Fruit fly (Drosophila melanogaster) whole organism, wandering third instar larva: ENCODE results near the gene CG31808.

Experiments
- CG32264 ChIP-seq: fragments of 200-800 bp; sonication (Bioruptor generic); optimal IDR thresholded peaks from 2 replicates; lab custom pipeline; 2016; ENCODE audit warnings: missing biosample characterization, missing genetic modification characterization
- Dfd ChIP-seq: fragments of >200 bp; optimal IDR thresholded peaks from 2 replicates; lab custom pipeline; 2017; ENCODE audit warnings: missing biosample characterization, missing genetic modification characterization
- Dif ChIP-seq: fragments of 200-275, 200-300 bp; sonication (Bioruptor generic); optimal IDR thresholded peaks from 2 replicates; lab custom pipeline; 2018; ENCODE audit warnings: missing biosample characterization, missing genetic modification characterization; ENCODE audit not compliant: partially characterized antibody
- HLH106 ChIP-seq: fragments of 200-800 bp; optimal IDR thresholded peaks from 3 replicates; lab custom pipeline; 2019; ENCODE audit warnings: missing biosample characterization, mild to moderate bottlenecking, missing genetic modification characterization, moderate library complexity
- Hnf4 ChIP-seq: fragments of 200-800 bp; sonication (Bioruptor generic); optimal IDR thresholded peaks from 2 replicates; lab custom pipeline; 2016; ENCODE audit warnings: missing biosample characterization, mild to moderate bottlenecking, missing genetic modification characterization
- Hr78 ChIP-seq: fragments of >200 bp; optimal IDR thresholded peaks from 2 replicates; lab custom pipeline; 2017; ENCODE audit warnings: missing biosample characterization, missing genetic modification characterization
- Jra ChIP-seq: sonication (Bioruptor generic); optimal IDR thresholded peaks from 2 replicates; lab custom pipeline; 2016; ENCODE audit warnings: missing biosample characterization, missing genetic modification characterization
- Myc ChIP-seq: fragments of >200 bp; optimal IDR thresholded peaks from 2 replicates; lab custom pipeline; 2017
- N ChIP-seq: fragments of >200 bp; optimal IDR thresholded peaks from 2 replicates; lab custom pipeline; 2018; ENCODE audit warnings: missing biosample characterization, missing external identifiers, missing genetic modification characterization
- OdsH ChIP-seq: fragments of 200-800 bp; sonication (Bioruptor generic); optimal IDR thresholded peaks from 2 replicates; lab custom pipeline; 2016; ENCODE audit warnings: missing biosample characterization, mild to moderate bottlenecking, missing genetic modification characterization
- Rel ChIP-seq, 2 experiments: fragments of 200-800 bp; sonication (Bioruptor generic) in 1 of 2; optimal IDR thresholded peaks; 2 replicates in 1 of 2; 3 replicates in 1 of 2; lab custom pipeline; 2016 to 2019; ENCODE audit warnings: mild to moderate bottlenecking in 2 of 2, missing biosample characterization in 2 of 2, missing genetic modification characterization in 2 of 2, moderate library complexity in 1 of 2
- Sp1 ChIP-seq: fragments of 200-800 bp; sonication (Bioruptor generic); optimal IDR thresholded peaks from 3 replicates; lab custom pipeline; 2019; ENCODE audit warnings: missing biosample characterization, mild to moderate bottlenecking, missing genetic modification characterization, moderate library complexity
- Vsx2 ChIP-seq: fragments of 200-300, 225-300 bp; sonication (Bioruptor generic); optimal IDR thresholded peaks from 2 replicates; lab custom pipeline; 2018; ENCODE audit warnings: missing biosample characterization, missing genetic modification characterization; ENCODE audit not compliant: partially characterized antibody
- br ChIP-seq: fragments of 200-800 bp; sonication (Bioruptor generic); optimal IDR thresholded peaks from 2 replicates; lab custom pipeline; 2016; ENCODE audit warnings: missing biosample characterization, missing genetic modification characterization
- dl ChIP-seq, 2 experiments: fragments of 175-275, 200-275 bp in 1 of 2; fragments of 200-275 bp in 1 of 2; sonication (Bioruptor generic); optimal IDR thresholded peaks; lab custom pipeline; 2018; ENCODE audit warnings: mild to moderate bottlenecking in 2 of 2, missing biosample characterization in 2 of 2, missing genetic modification characterization in 2 of 2, moderate library complexity in 2 of 2; ENCODE audit not compliant: partially characterized antibody in 2 of 2, insufficient read depth in 1 of 2
- dmrt93B ChIP-seq: fragments of 200-800 bp; sonication (Bioruptor generic); optimal IDR thresholded peaks from 2 replicates; lab custom pipeline; 2018; ENCODE audit warnings: missing biosample characterization, mild to moderate bottlenecking, missing genetic modification characterization
- dsf ChIP-seq: sonication (Bioruptor generic); optimal IDR thresholded peaks from 2 replicates; lab custom pipeline; 2016; ENCODE audit warnings: missing biosample characterization, missing genetic modification characterization, borderline replicate concordance
- ey ChIP-seq: fragments of 200-800 bp; sonication (Bioruptor generic); optimal IDR thresholded peaks from 2 replicates; lab custom pipeline; 2016; ENCODE audit warnings: missing biosample characterization, missing genetic modification characterization
- foxo ChIP-seq, 2 experiments: fragments of 200-800 bp; sonication (Bioruptor generic); optimal IDR thresholded peaks; 2 replicates in 1 of 2; 3 replicates in 1 of 2; lab custom pipeline; 2016 to 2017; ENCODE audit warnings: missing biosample characterization in 2 of 2, missing genetic modification characterization in 2 of 2
- fru ChIP-seq: fragments of 200-800 bp; sonication (Bioruptor generic); optimal IDR thresholded peaks from 3 replicates; lab custom pipeline; 2016; ENCODE audit warnings: missing biosample characterization, mild to moderate bottlenecking, missing genetic modification characterization
- h ChIP-seq: fragments of 200-800 bp; sonication (Bioruptor generic); optimal IDR thresholded peaks from 3 replicates; lab custom pipeline; 2016; ENCODE audit warnings: missing biosample characterization, mild to moderate bottlenecking, missing genetic modification characterization
- jim ChIP-seq: fragments of 175-275, 200-325 bp; sonication (Bioruptor generic); optimal IDR thresholded peaks from 2 replicates; lab custom pipeline; 2016; ENCODE audit warnings: missing biosample characterization, mild to moderate bottlenecking, missing genetic modification characterization
- lola ChIP-seq: fragments of >200 bp; optimal IDR thresholded peaks from 2 replicates; lab custom pipeline; 2017; ENCODE audit warnings: missing biosample characterization, missing genetic modification characterization
- pan ChIP-seq: fragments of >200 bp; optimal IDR thresholded peaks from 2 replicates; lab custom pipeline; 2017
- psq ChIP-seq: fragments of 200-800 bp; sonication (Bioruptor generic); optimal IDR thresholded peaks from 3 replicates; lab custom pipeline; 2017; ENCODE audit warnings: missing biosample characterization, mild to moderate bottlenecking, missing genetic modification characterization, moderate library complexity
- sage ChIP-seq: fragments of 200-800 bp; sonication (Bioruptor generic); optimal IDR thresholded peaks from 2 replicates; lab custom pipeline; 2016; ENCODE audit warnings: missing biosample characterization, mild to moderate bottlenecking, missing genetic modification characterization
- sv ChIP-seq: fragments of 200-800 bp; sonication (Bioruptor generic); optimal IDR thresholded peaks from 3 replicates; lab custom pipeline; 2016; ENCODE audit warnings: missing biosample characterization, missing genetic modification characterization
- tai ChIP-seq: sonication (Bioruptor generic); optimal IDR thresholded peaks from 2 replicates; lab custom pipeline; 2016; ENCODE audit warnings: missing biosample characterization, missing genetic modification characterization
- usp ChIP-seq: fragments of >200 bp; optimal IDR thresholded peaks from 2 replicates; lab custom pipeline; 2017; ENCODE audit warnings: missing biosample characterization, missing genetic modification characterization
- woc ChIP-seq: sonication (Bioruptor generic); optimal IDR thresholded peaks from 2 replicates; lab custom pipeline; 2016; ENCODE audit warnings: missing biosample characterization, mild to moderate bottlenecking, missing genetic modification characterization

CG31808 gene

DNA sequence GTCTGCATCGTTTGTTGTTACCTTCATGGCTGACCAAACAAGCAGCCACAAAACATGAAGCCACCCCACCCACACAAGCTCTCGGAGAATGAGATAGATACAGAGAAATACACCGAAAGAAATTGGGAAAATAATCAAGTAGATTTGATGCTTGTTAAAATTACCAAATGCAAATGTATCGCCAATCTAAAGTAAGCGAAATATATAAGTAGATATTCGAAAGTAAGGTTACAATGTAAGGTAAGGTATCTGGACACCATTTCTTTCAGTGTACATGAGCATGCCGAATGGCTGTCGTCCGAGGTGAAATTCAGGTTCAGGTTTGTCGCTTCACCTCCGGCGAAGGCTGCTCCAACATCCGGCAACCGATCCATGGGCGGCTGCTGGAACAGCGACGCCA is 43.7 kb downstream of the CG31808 start:
- no peak for TF ChIP-seq OdsH
- no peak for TF ChIP-seq psq (GFP tag; lab: Kevin White, UChicago)
- TF ChIP-seq CG32264 (GFP tag; lab: Kevin White, UChicago), result no peak
- TF ChIP-seq dl (GFP tag; optimal IDR thresholded peaks at IDR 0.05; lab: Kevin White, UChicago; ENCODE audit: insufficient read depth in 1 of 2, partially characterized antibody in 2 of 2), result no peak
- TF ChIP-seq usp (GFP tag; lab: Kevin White, UChicago), result no peak
- no peak for TF ChIP-seq br (GFP tag; lab: Kevin White, UChicago)
- TF ChIP-seq sage (GFP tag; lab: Kevin White, UChicago), result no peak
- TF ChIP-seq tai (GFP tag; lab: Kevin White, UChicago), result no peak
- no peak for TF ChIP-seq Dfd (GFP tag; lab: Kevin White, UChicago)

- no peak for TF ChIP-seq usp (GFP tag; lab: Kevin White, UChicago)
- TF ChIP-seq Jra (GFP tag; lab: Kevin White, UChicago), result no peak
- TF ChIP-seq h (GFP tag; lab: Kevin White, UChicago), result no peak
- no peak for TF ChIP-seq fru (GFP tag; lab: Kevin White, UChicago)
- peak; percentile 79 for TF ChIP-seq Dfd (GFP tag; lab: Kevin White, UChicago)
- TF ChIP-seq Hr78 (GFP tag; lab: Kevin White, UChicago), result no peak
These were observed 58.5 kb downstream of the CG31808 start for dm6 chr2L:16657467-16657866.

DNA sequence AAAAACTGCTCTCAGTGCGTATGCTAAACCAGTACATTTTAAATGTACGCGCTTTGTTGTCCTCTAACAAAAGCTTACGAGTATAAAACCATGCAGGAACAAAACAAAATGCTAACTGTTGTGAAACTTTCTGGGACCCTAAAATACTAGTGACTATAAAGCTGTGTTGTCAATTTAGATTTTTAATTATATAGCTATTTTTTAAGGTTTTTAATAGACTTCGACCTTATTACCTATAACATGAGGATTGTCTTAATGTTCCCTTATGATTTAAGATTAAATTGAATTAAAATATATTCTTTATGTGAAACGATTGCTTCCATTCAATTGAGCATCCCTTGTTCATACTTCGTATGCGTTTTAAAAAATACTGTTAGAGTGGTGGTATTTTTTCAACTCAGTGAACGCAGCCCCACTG is 59.3 kb downstream of the CG31808 start:
- TF ChIP-seq dmrt93B (GFP tag; lab: Kevin White, UChicago), result peak; percentile 40
- no peak for TF ChIP-seq Hnf4 (GFP tag; lab: Kevin White, UChicago)
- peak; percentile 70 for TF ChIP-seq HLH106 (tag; lab: Kevin White, UChicago)
- TF ChIP-seq OdsH, result no peak
- TF ChIP-seq pan (lab: Kevin White, UChicago), result no peak
- TF ChIP-seq ey, result peak; percentile 27
- TF ChIP-seq Rel (GFP tag; optimal IDR thresholded peaks at IDR 0.05; lab: Kevin White, UChicago), result no peak
- peak; percentile 4 for TF ChIP-seq Rel (tag; optimal IDR thresholded peaks at IDR 0.05; lab: Kevin White, UChicago)
- TF ChIP-seq Jra (GFP tag; lab: Kevin White, UChicago), result peak; percentile 33
- TF ChIP-seq woc (GFP tag; lab: Kevin White, UChicago), result peak; percentile 71
- peak; percentile 81 to 90 for TF ChIP-seq dl (GFP tag; optimal IDR thresholded peaks at IDR 0.05; lab: Kevin White, UChicago; ENCODE audit: insufficient read depth in 1 of 2, partially characterized antibody in 2 of 2)
- TF ChIP-seq N (GFP tag; lab: Kevin White, UChicago), result no peak
- no peak for TF ChIP-seq lola (GFP tag; lab: Kevin White, UChicago)
- TF ChIP-seq br (GFP tag; lab: Kevin White, UChicago), result peak; percentile 32
- TF ChIP-seq usp (GFP tag; lab: Kevin White, UChicago), result no peak
- TF ChIP-seq foxo (GFP tag; optimal IDR thresholded peaks at IDR 0.05; lab: Kevin White, UChicago), result peak in 1 of 2 experiments; percentile 57
- peak; percentile 99 for TF ChIP-seq Dif
- peak; percentile 48 for TF ChIP-seq fru (GFP tag; lab: Kevin White, UChicago)
- peak; percentile 37 for TF ChIP-seq Sp1 (GFP tag; lab: Kevin White, UChicago)
- TF ChIP-seq Vsx2 (GFP tag; lab: Kevin White, UChicago), result peak; percentile 90
- peak; percentile 19 for TF ChIP-seq dsf (GFP tag; lab: Kevin White, UChicago)
- peak; percentile 49 for TF ChIP-seq h (GFP tag; lab: Kevin White, UChicago)
- peak; percentile 43 for TF ChIP-seq sv (GFP tag; lab: Kevin White, UChicago)
- peak; percentile 90 for TF ChIP-seq Myc (lab: Kevin White, UChicago)
- TF ChIP-seq jim (GFP tag; lab: Kevin White, UChicago), result no peak
- peak; percentile 42 for TF ChIP-seq psq (GFP tag; lab: Kevin White, UChicago)
- TF ChIP-seq, all 38 proteins: peak for 18
